Worm (Caenorhabditis elegans) whole organism, L2 larva: Measurements from ENCODE around the gene Y51H7C.1.
"Not testable (repeated sequence)": the region's sequence is repeated elsewhere in the genome, so short reads cannot be mapped to it uniquely, and the experiment has no call there.

Experiments used
- C34F6.9 ChIP-seq: fragments of 150-350 bp; optimal IDR thresholded peaks from 2 replicates; lab custom pipeline; 2014; ENCODE audit warnings: missing biosample characterization, missing genetic modification characterization
- F13H6.1 ChIP-seq: sonication (generic microtip); optimal IDR thresholded peaks from 2 replicates; lab custom pipeline; 2016; ENCODE audit warnings: missing genetic modification characterization, missing compliant biosample characterization
- R02D3.7 ChIP-seq: fragments of 150-350 bp; optimal IDR thresholded peaks from 2 replicates; lab custom pipeline; 2014; ENCODE audit warnings: missing biosample characterization, missing genetic modification characterization
- Y55F3AM.14 ChIP-seq: fragments of 200-800 bp; sonication (Bioruptor generic); optimal IDR thresholded peaks from 2 replicates; lab custom pipeline; 2018; ENCODE audit warnings: mild to moderate bottlenecking, missing genetic modification characterization, missing compliant biosample characterization
- ZK546.5 ChIP-seq: sonication (generic microtip); optimal IDR thresholded peaks from 2 replicates; lab custom pipeline; 2017; ENCODE audit warnings: missing biosample characterization, missing genetic modification characterization
- alr-1 ChIP-seq: fragments of 150-350 bp; optimal IDR thresholded peaks from 2 replicates; lab custom pipeline; 2014; ENCODE audit warnings: missing biosample characterization, missing genetic modification characterization
- aly-2 ChIP-seq: fragments of 150-350 bp; optimal IDR thresholded peaks from 2 replicates; lab custom pipeline; 2014; ENCODE audit warnings: missing biosample characterization, missing genetic modification characterization
- ama-1 ChIP-seq: fragments of 150-350 bp; optimal IDR thresholded peaks from 2 replicates; lab custom pipeline; 2018; ENCODE audit warnings: inconsistent platforms
- ceh-16 ChIP-seq: fragments of 150-350 bp; optimal IDR thresholded peaks from 2 replicates; lab custom pipeline; 2014; ENCODE audit warnings: missing biosample characterization, missing genetic modification characterization
- ceh-82 ChIP-seq: fragments of 150-350 bp; optimal IDR thresholded peaks from 2 replicates; lab custom pipeline; 2014; ENCODE audit warnings: missing biosample characterization, missing genetic modification characterization
- egl-27 ChIP-seq: sonication (generic microtip); optimal IDR thresholded peaks from 3 replicates; lab custom pipeline; 2017; ENCODE audit warnings: missing biosample characterization, missing genetic modification reagents, missing genetic modification characterization
- elt-3 ChIP-seq: sonication (generic microtip); optimal IDR thresholded peaks from 2 replicates; lab custom pipeline; 2017; ENCODE audit warnings: missing biosample characterization, missing genetic modification characterization
- fos-1 ChIP-seq: fragments of 150-350 bp; optimal IDR thresholded peaks from 2 replicates; lab custom pipeline; 2014; ENCODE audit warnings: missing biosample characterization, missing genetic modification characterization
- gmeb-1 ChIP-seq: fragments of 150-350 bp; optimal IDR thresholded peaks from 2 replicates; lab custom pipeline; 2014; ENCODE audit warnings: missing biosample characterization, missing genetic modification characterization
- lin-13 ChIP-seq: fragments of 150-350 bp; optimal IDR thresholded peaks from 2 replicates; lab custom pipeline; 2014; ENCODE audit warnings: missing biosample characterization, missing genetic modification reagents, missing genetic modification characterization
- lin-39 ChIP-seq: fragments of 150-350 bp; optimal IDR thresholded peaks from 2 replicates; lab custom pipeline; 2014; ENCODE audit warnings: missing biosample characterization, missing genetic modification reagents, missing genetic modification characterization
- lsy-2 ChIP-seq, 2 experiments: fragments of 150-350 bp in 1 of 2; sonication (generic microtip) in 1 of 2; optimal IDR thresholded peaks; 2 replicates each; lab custom pipeline; 2014 to 2017; ENCODE audit warnings: missing biosample characterization in 2 of 2, missing genetic modification characterization in 2 of 2
- mab-5 ChIP-seq: fragments of 150-350 bp; optimal IDR thresholded peaks from 2 replicates; lab custom pipeline; 2014; ENCODE audit warnings: missing biosample characterization, missing genetic modification characterization
- mbf-1 ChIP-seq: sonication (generic microtip); optimal IDR thresholded peaks from 2 replicates; lab custom pipeline; 2017; ENCODE audit warnings: missing biosample characterization, missing genetic modification characterization
- nhr-10 ChIP-seq: sonication (generic microtip); optimal IDR thresholded peaks from 2 replicates; lab custom pipeline; 2017; ENCODE audit warnings: missing biosample characterization, missing genetic modification characterization
- nhr-11 ChIP-seq: fragments of 150-350 bp; optimal IDR thresholded peaks from 2 replicates; lab custom pipeline; 2014; ENCODE audit warnings: missing biosample characterization, missing genetic modification characterization
- nhr-12 ChIP-seq: fragments of 150-350 bp; optimal IDR thresholded peaks from 2 replicates; lab custom pipeline; 2014; ENCODE audit warnings: missing biosample characterization, missing genetic modification characterization
- nhr-129 ChIP-seq: fragments of 150-350 bp; optimal IDR thresholded peaks from 2 replicates; lab custom pipeline; 2014; ENCODE audit warnings: missing biosample characterization, missing genetic modification characterization
- nhr-21 ChIP-seq: fragments of 150-350 bp; optimal IDR thresholded peaks from 2 replicates; lab custom pipeline; 2014; ENCODE audit warnings: missing biosample characterization, missing genetic modification characterization
- nhr-23 ChIP-seq: fragments of 150-350 bp; optimal IDR thresholded peaks from 2 replicates; lab custom pipeline; 2014; ENCODE audit warnings: missing biosample characterization, missing genetic modification reagents, missing genetic modification characterization
- nhr-25 ChIP-seq: fragments of 150-350 bp; sonication (generic microtip); optimal IDR thresholded peaks from 3 replicates; lab custom pipeline; 2014; ENCODE audit warnings: missing biosample characterization, missing genetic modification characterization
- nhr-6 ChIP-seq: fragments of 150-350 bp; optimal IDR thresholded peaks from 2 replicates; lab custom pipeline; 2014; ENCODE audit warnings: missing biosample characterization, missing genetic modification characterization
- nhr-77 ChIP-seq: fragments of 150-350 bp; optimal IDR thresholded peaks from 2 replicates; lab custom pipeline; 2014; ENCODE audit warnings: missing biosample characterization, missing genetic modification characterization
- peb-1 ChIP-seq: fragments of 150-350 bp; optimal IDR thresholded peaks from 2 replicates; lab custom pipeline; 2014; ENCODE audit warnings: missing biosample characterization, missing genetic modification characterization
- skn-1 ChIP-seq: sonication (generic microtip); optimal IDR thresholded peaks from 2 replicates; lab custom pipeline; 2017; ENCODE audit warnings: missing biosample characterization, missing genetic modification characterization
- sma-3 ChIP-seq: sonication (generic microtip); optimal IDR thresholded peaks from 2 replicates; lab custom pipeline; 2016; ENCODE audit warnings: missing genetic modification reagents, missing genetic modification characterization, missing compliant biosample characterization
- sma-9 ChIP-seq, 2 experiments: fragments of 150-350 bp in 1 of 2; sonication (generic microtip) in 1 of 2; optimal IDR thresholded peaks; 2 replicates each; lab custom pipeline; 2014 to 2016; ENCODE audit warnings: missing genetic modification characterization in 2 of 2, mild to moderate bottlenecking in 1 of 2, missing biosample characterization in 1 of 2, missing compliant biosample characterization in 1 of 2, missing genetic modification reagents in 1 of 2, moderate library complexity in 1 of 2
- unc-39 ChIP-seq: fragments of 150-350 bp; optimal IDR thresholded peaks from 2 replicates; lab custom pipeline; 2014; ENCODE audit warnings: missing biosample characterization, missing genetic modification characterization
- unc-55 ChIP-seq: fragments of 150-350 bp; sonication (generic microtip); optimal IDR thresholded peaks from 3 replicates; lab custom pipeline; 2014; ENCODE audit warnings: missing biosample characterization, missing genetic modification reagents, missing genetic modification characterization
- unc-62 ChIP-seq: fragments of 150-350 bp; optimal IDR thresholded peaks from 2 replicates; lab custom pipeline; 2014; ENCODE audit warnings: missing biosample characterization, missing genetic modification reagents, missing genetic modification characterization
- ztf-11 ChIP-seq: sonication (generic microtip); optimal IDR thresholded peaks from 2 replicates; lab custom pipeline; 2017; ENCODE audit warnings: missing biosample characterization, missing genetic modification characterization
- ztf-4 ChIP-seq: fragments of 150-350 bp; optimal IDR thresholded peaks from 2 replicates; lab custom pipeline; 2014; ENCODE audit warnings: missing biosample characterization, missing genetic modification characterization

Y51H7C.1 gene

ce11 chrII:1467711-1468110 is at the start of gene Y51H7C.1:
Y51H7C.1 (plus strand) TSS chrII:1467727.
- TF ChIP-seq F13H6.1 (tag; lab: Kevin White, UChicago); unc-39; nhr-77 (tag; lab: Kevin White, UChicago): not testable (repeated sequence)

ce11 chrII:1419994-1420393 is 47.5 kb upstream of the Y51H7C.1 start:
- TF ChIP-seq elt-3 (tag; lab: Kevin White, UChicago) (no peak), nhr-10 (tag; lab: Kevin White, UChicago) (no peak), nhr-6 (tag; lab: Kevin White, UChicago) (no peak), nhr-12 (no peak), sma-9 (GFP tag; optimal IDR thresholded peaks at IDR 0.05; lab: Kevin White, UChicago) (no peak), sma-9 (tag; optimal IDR thresholded peaks at IDR 0.05; lab: Kevin White, UChicago) (no peak), C34F6.9 (tag; lab: Kevin White, UChicago) (no peak), ama-1 (lab: Kevin White, UChicago) (no peak), nhr-23 (tag; lab: Kevin White, UChicago) (no peak), unc-62 (GFP tag; lab: Kevin White, UChicago) (no peak), ZK546.5 (tag; lab: Kevin White, UChicago) (no peak), lin-39 (no peak)

ce11 chrII:1420806-1421463 is 46.6 kb upstream of the Y51H7C.1 start:
- TF ChIP-seq egl-27 (tag; lab: Kevin White, UChicago) (no peak), sma-3 (GFP tag; lab: Kevin White, UChicago) (no peak), nhr-129 (tag; lab: Kevin White, UChicago) (no peak), nhr-77 (tag; lab: Kevin White, UChicago) (no peak), gmeb-1 (no peak), ceh-16 (tag; lab: Kevin White, UChicago) (no peak), mbf-1 (tag; lab: Kevin White, UChicago) (no peak), C34F6.9 (tag; lab: Kevin White, UChicago) (no peak), ztf-4 (no peak), F13H6.1 (tag; lab: Kevin White, UChicago) (no peak)

ce11 chrII:1423660-1424059 is 43.9 kb upstream of the Y51H7C.1 start, which contains the start of gene Y51H7C.10:
Y51H7C.10 (minus strand) TSS chrII:1423760.
- TF ChIP-seq nhr-129 (tag; lab: Kevin White, UChicago) (no peak), nhr-11 (no peak), peb-1 (no peak), mab-5 (tag; lab: Kevin White, UChicago) (no peak), F13H6.1 (tag; lab: Kevin White, UChicago) (no peak), egl-27 (tag; lab: Kevin White, UChicago) (no peak), ceh-82 (tag; lab: Kevin White, UChicago) (no peak), ama-1 (lab: Kevin White, UChicago) (no peak), R02D3.7 (no peak), nhr-21 (tag; lab: Kevin White, UChicago) (no peak), skn-1 (tag; lab: Kevin White, UChicago) (no peak), nhr-25 (tag; lab: Kevin White, UChicago) (no peak), fos-1 (tag; lab: Kevin White, UChicago) (no peak), Y55F3AM.14 (GFP tag; lab: Kevin White, UChicago) (no peak)

- TF ChIP-seq ZK546.5 (tag; lab: Kevin White, UChicago), result no peak
- TF ChIP-seq ama-1 (lab: Kevin White, UChicago), result no peak
- no peak for TF ChIP-seq C34F6.9 (tag; lab: Kevin White, UChicago)
- no peak for TF ChIP-seq nhr-6 (tag; lab: Kevin White, UChicago)
- TF ChIP-seq unc-62 (GFP tag; lab: Kevin White, UChicago), result no peak
- TF ChIP-seq aly-2 (tag; lab: Kevin White, UChicago), result no peak
- TF ChIP-seq lin-13, result no peak
- TF ChIP-seq nhr-21 (tag; lab: Kevin White, UChicago), result no peak
- no peak for TF ChIP-seq unc-55 (GFP tag; lab: Kevin White, UChicago)
- no peak for TF ChIP-seq alr-1 (tag; lab: Kevin White, UChicago)
- no peak for TF ChIP-seq peb-1
- TF ChIP-seq lin-39, result no peak
- TF ChIP-seq Y55F3AM.14 (GFP tag; lab: Kevin White, UChicago), result no peak
- TF ChIP-seq ceh-82 (tag; lab: Kevin White, UChicago), result no peak
- no peak for TF ChIP-seq ztf-4
- TF ChIP-seq lsy-2 (tag; optimal IDR thresholded peaks at IDR 0.05; lab: Kevin White, UChicago), result no peak
- no peak for TF ChIP-seq ztf-11 (tag; lab: Kevin White, UChicago)
- TF ChIP-seq egl-27 (tag; lab: Kevin White, UChicago), result no peak
- TF ChIP-seq, all 48 proteins: peak for 0
Measured at ce11 chrII:1436715-1437114, 30.8 kb upstream of the Y51H7C.1 start.
